Worm (Caenorhabditis elegans): Measurements from ENCODE around the gene ZK1067.3.

DNA sequence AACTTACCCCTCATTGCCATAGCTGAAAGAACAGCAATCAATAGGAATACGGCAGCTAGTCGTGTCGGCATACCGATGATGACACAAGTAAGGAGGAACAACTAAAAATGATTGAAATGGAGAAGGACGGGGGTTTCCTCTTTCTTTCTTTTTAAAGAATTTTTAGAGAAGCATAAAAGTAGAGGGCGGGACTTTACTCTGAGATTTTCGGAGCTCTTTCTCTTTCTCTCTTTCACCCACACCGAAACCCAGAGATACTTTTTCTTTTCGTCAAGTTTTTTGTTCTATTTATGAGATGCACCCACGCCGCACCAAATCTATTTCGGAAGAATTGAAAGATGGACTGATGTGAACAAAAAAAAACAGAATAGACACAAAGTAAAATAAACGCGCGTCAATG, 23.6 kb downstream of the ZK1067.3 start, which contains the start of gene T26C5.5:
- TF ChIP-seq mdl-1 (tag; optimal IDR thresholded peaks at IDR 0.05) (no peak), nhr-237 (tag; optimal IDR thresholded peaks at IDR 0.05) (no peak), Y105C5A.15 (GFP tag; IDR thresholded peaks at IDR 0.05) (no peak), fos-1 (tag; optimal IDR thresholded peaks at IDR 0.05) (no peak), ceh-82 (tag; optimal IDR thresholded peaks at IDR 0.05) (no peak), lin-39 (tag; optimal IDR thresholded peaks at IDR 0.05) (no peak), pqm-1 (tag; optimal IDR thresholded peaks at IDR 0.05) (no peak), T20F7.1 (GFP tag; optimal IDR thresholded peaks at IDR 0.05) (no peak), ama-1 (optimal IDR thresholded peaks at IDR 0.05) (no peak), lin-15B (tag; optimal IDR thresholded peaks at IDR 0.05) (no peak), nhr-77 (tag; optimal IDR thresholded peaks at IDR 0.05) (no peak)

All from whole organism, L4 larva.